Worm (Caenorhabditis elegans) whole organism, L1 larva: ENCODE results near the gene str-143.
A peak's percentile ranks its signal among the peaks of the same experiment; 100 is the strongest.

Source experiments
- aha-1 ChIP-seq: fragments of 150-350 bp; optimal IDR thresholded peaks from 2 replicates; lab custom pipeline; 2014; ENCODE audit warnings: missing biosample characterization, missing genetic modification characterization
- aly-2 ChIP-seq: fragments of 150-350 bp; optimal IDR thresholded peaks from 2 replicates; lab custom pipeline; 2014; ENCODE audit warnings: missing biosample characterization, missing genetic modification characterization
- ceh-82 ChIP-seq, 3 experiments: fragments of 150-350 bp in 1 of 3; sonication (generic microtip) in 2 of 3; optimal IDR thresholded peaks; 2 replicates each; lab custom pipeline; 2014 to 2017; ENCODE audit warnings: missing biosample characterization in 3 of 3, missing genetic modification characterization in 3 of 3
- ceh-88 ChIP-seq: fragments of 200-800 bp; sonication (Bioruptor generic); IDR thresholded peaks from 2 replicates; pipeline ENCODE4 v1.3.6; 2022; ENCODE audit warnings: missing genetic modification characterization, missing compliant biosample characterization
- ceh-90 ChIP-seq: sonication (generic microtip); optimal IDR thresholded peaks from 2 replicates; lab custom pipeline; 2016; ENCODE audit warnings: missing genetic modification characterization, missing compliant biosample characterization
- dpl-1 ChIP-seq, 3 experiments: fragments of 150-350 bp in 2 of 3; sonication (generic microtip) in 1 of 3; optimal IDR thresholded peaks; 2 replicates each; lab custom pipeline; 2014 to 2017; ENCODE audit warnings: missing biosample characterization in 3 of 3, missing genetic modification characterization in 3 of 3, missing genetic modification reagents in 3 of 3
- efl-1 ChIP-seq, 4 experiments: fragments of 150-350 bp; optimal IDR thresholded peaks in 3 of 4; peaks in 1 of 4; 1 replicate in 1 of 4; 2 replicates in 3 of 4; lab custom pipeline; 2014; ENCODE audit warnings: missing biosample characterization in 2 of 4, missing genetic modification characterization in 2 of 4, missing genetic modification reagents in 2 of 4
- elt-2 ChIP-seq: sonication (generic microtip); optimal IDR thresholded peaks from 2 replicates; lab custom pipeline; 2016; ENCODE audit warnings: missing genetic modification characterization, mild to moderate bottlenecking, inconsistent platforms, missing compliant biosample characterization, missing genetic modification reagents
- fkh-10 ChIP-seq: sonication (generic microtip); optimal IDR thresholded peaks from 2 replicates; lab custom pipeline; 2017; ENCODE audit warnings: missing biosample characterization, missing genetic modification reagents, missing genetic modification characterization
- hlh-17 ChIP-seq: fragments of 200-800 bp; sonication (Bioruptor generic); optimal IDR thresholded peaks from 2 replicates; lab custom pipeline; 2018; ENCODE audit warnings: missing genetic modification characterization, mild to moderate bottlenecking, missing compliant biosample characterization, moderate library complexity, borderline replicate concordance
- hpl-2 ChIP-seq: fragments of 150-350 bp; optimal IDR thresholded peaks from 2 replicates; lab custom pipeline; 2014; ENCODE audit warnings: missing biosample characterization, missing genetic modification reagents, missing genetic modification characterization
- irx-1 ChIP-seq: sonication (generic microtip); optimal IDR thresholded peaks from 2 replicates; lab custom pipeline; 2016; ENCODE audit warnings: missing genetic modification characterization, missing compliant biosample characterization
- lin-13 ChIP-seq: fragments of 150-350 bp; optimal IDR thresholded peaks from 2 replicates; lab custom pipeline; 2014; ENCODE audit warnings: missing biosample characterization, missing genetic modification reagents, missing genetic modification characterization
- lin-35 ChIP-seq, 2 experiments: fragments of 150-350 bp; optimal IDR thresholded peaks; 2 replicates each; lab custom pipeline; 2014; ENCODE audit warnings: missing biosample characterization in 2 of 2, missing genetic modification characterization in 2 of 2, missing genetic modification reagents in 2 of 2
- mef-2 ChIP-seq: fragments of 150-350 bp; optimal IDR thresholded peaks from 2 replicates; lab custom pipeline; 2014; ENCODE audit warnings: missing biosample characterization, missing genetic modification characterization
- nhr-19 ChIP-seq: fragments of 200-800 bp; sonication (Bioruptor generic); conservative IDR thresholded peaks from 2 replicates; pipeline ENCODE4 v1.3.6; 2022; ENCODE audit warnings: missing genetic modification characterization, missing compliant biosample characterization
- nhr-20 ChIP-seq: sonication (generic microtip); optimal IDR thresholded peaks from 2 replicates; lab custom pipeline; 2016; ENCODE audit warnings: mild to moderate bottlenecking, missing genetic modification characterization, missing compliant biosample characterization
- nhr-71 ChIP-seq: sonication (generic microtip); optimal IDR thresholded peaks from 2 replicates; lab custom pipeline; 2016; ENCODE audit warnings: mild to moderate bottlenecking, missing genetic modification characterization, moderate library complexity, missing compliant biosample characterization
- nhr-77 ChIP-seq: fragments of 150-350 bp; optimal IDR thresholded peaks from 2 replicates; lab custom pipeline; 2014; ENCODE audit warnings: missing biosample characterization, missing genetic modification characterization
- nhr-84 ChIP-seq: sonication (generic microtip); optimal IDR thresholded peaks from 2 replicates; lab custom pipeline; 2017; ENCODE audit warnings: missing biosample characterization, missing genetic modification characterization
- nhr-85 ChIP-seq: sonication (generic microtip); peaks from one replicate; lab custom pipeline; 2016; ENCODE audit warnings: missing genetic modification characterization, inconsistent platforms, missing compliant biosample characterization
- nhr-90 ChIP-seq: sonication (generic microtip); optimal IDR thresholded peaks from 2 replicates; lab custom pipeline; 2016; ENCODE audit warnings: mild to moderate bottlenecking, missing genetic modification characterization, missing compliant biosample characterization; ENCODE audit not compliant: poor library complexity
- rnt-1 ChIP-seq: sonication (generic microtip); optimal IDR thresholded peaks from 2 replicates; lab custom pipeline; 2016; ENCODE audit warnings: mild to moderate bottlenecking, missing genetic modification characterization, moderate library complexity, missing compliant biosample characterization
- skn-1 ChIP-seq: fragments of 150-350 bp; optimal IDR thresholded peaks from 2 replicates; lab custom pipeline; 2014; ENCODE audit warnings: missing biosample characterization, missing genetic modification characterization
- snu-23 ChIP-seq: sonication (generic microtip); optimal IDR thresholded peaks from 2 replicates; lab custom pipeline; 2016; ENCODE audit warnings: missing genetic modification characterization, missing compliant biosample characterization
- sox-4 ChIP-seq: sonication (generic microtip); optimal IDR thresholded peaks from 2 replicates; lab custom pipeline; 2016; ENCODE audit warnings: missing genetic modification characterization, missing compliant biosample characterization
- swsn-7 ChIP-seq: sonication (generic microtip); optimal IDR thresholded peaks from 2 replicates; lab custom pipeline; 2016; ENCODE audit warnings: missing genetic modification characterization, missing compliant biosample characterization
- tbx-2 ChIP-seq: sonication (generic microtip); optimal IDR thresholded peaks from 2 replicates; lab custom pipeline; 2016; ENCODE audit warnings: missing genetic modification characterization, missing compliant biosample characterization
- unc-130 ChIP-seq: fragments of 150-350 bp; optimal IDR thresholded peaks from 2 replicates; lab custom pipeline; 2017; ENCODE audit warnings: missing biosample characterization, missing genetic modification characterization, inconsistent platforms
- unc-62 ChIP-seq: fragments of 150-350 bp; optimal IDR thresholded peaks from 2 replicates; lab custom pipeline; 2014; ENCODE audit warnings: missing biosample characterization, missing genetic modification reagents, missing genetic modification characterization
- unc-98 ChIP-seq: fragments of 200-800 bp; sonication (Bioruptor generic); IDR thresholded peaks from 2 replicates; pipeline ENCODE4 v1.3.6; 2022; ENCODE audit warnings: missing genetic modification characterization, missing compliant biosample characterization
- ztf-11 ChIP-seq, 2 experiments: sonication (generic microtip); optimal IDR thresholded peaks; 2 replicates each; lab custom pipeline; 2016 to 2017; ENCODE audit warnings: missing genetic modification characterization in 2 of 2, missing biosample characterization in 1 of 2, missing compliant biosample characterization in 1 of 2
- ztf-4 ChIP-seq: fragments of 150-350 bp; optimal IDR thresholded peaks from 2 replicates; lab custom pipeline; 2014; ENCODE audit warnings: missing biosample characterization, missing genetic modification characterization

Gene str-143

DNA sequence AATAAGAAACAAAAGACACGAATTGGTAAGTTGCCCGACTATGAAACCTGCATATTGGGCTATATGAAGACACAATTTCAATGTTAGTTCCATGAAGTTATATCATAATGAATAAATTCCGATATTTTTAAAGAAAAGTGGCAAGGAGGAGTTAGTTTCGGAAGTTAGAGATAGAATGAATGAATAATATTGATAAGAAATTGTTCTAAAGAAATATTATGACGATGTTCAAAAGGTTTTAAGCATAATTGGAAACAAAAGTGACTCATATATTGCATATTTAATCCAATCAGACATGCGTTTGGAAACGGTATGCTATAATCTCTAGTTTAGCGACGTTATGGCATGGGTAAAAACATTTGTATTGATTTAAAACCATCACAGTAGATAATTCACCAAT is at the start of gene str-143:
Gene str-143 (minus strand): TSS at position 101 of the 400 bp plus-strand sequence.
- TF ChIP-seq elt-2 (tag; lab: Kevin White, UChicago), result no peak
- TF ChIP-seq lin-35 (GFP tag; optimal IDR thresholded peaks at IDR 0.05; lab: Kevin White, UChicago), result no peak
- TF ChIP-seq hlh-17 (GFP tag; lab: Kevin White, UChicago), result no peak
- no peak for TF ChIP-seq lin-13
- TF ChIP-seq fkh-10, result no peak
- TF ChIP-seq tbx-2 (tag; lab: Kevin White, UChicago), result no peak
- no peak for TF ChIP-seq ztf-11 (tag; optimal IDR thresholded peaks at IDR 0.05; lab: Kevin White, UChicago)
- TF ChIP-seq nhr-20 (tag; lab: Kevin White, UChicago), result no peak
- TF ChIP-seq snu-23 (GFP tag; lab: Kevin White, UChicago), result no peak

DNA sequence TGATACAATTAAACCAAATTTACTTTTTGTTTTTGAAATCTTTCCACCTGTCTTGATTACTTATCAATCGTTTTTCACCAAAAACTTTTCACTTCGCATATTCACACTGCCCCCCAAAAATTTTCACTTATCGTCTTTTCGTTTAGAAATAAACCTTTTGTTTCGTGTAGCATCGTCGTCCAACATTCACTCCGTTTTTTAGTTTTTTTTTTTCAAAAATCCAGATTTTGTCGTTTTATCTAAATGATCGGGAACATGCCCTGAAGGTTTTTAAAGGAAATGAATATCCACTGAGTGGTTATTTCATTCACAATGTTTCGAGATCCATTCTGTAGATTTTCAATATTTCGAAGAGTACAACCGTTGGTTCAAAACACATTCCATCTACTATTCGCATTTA is 48.4 kb upstream of the str-143 start, which contains the start of gene D1014.7:
Gene D1014.7 (plus strand): TSS at position 301 of the 400 bp plus-strand sequence.
- TF ChIP-seq nhr-85 (tag; lab: Kevin White, UChicago), result no peak
- TF ChIP-seq unc-130 (tag; lab: Kevin White, UChicago), result no peak
- TF ChIP-seq ztf-4, result no peak
- no peak for TF ChIP-seq dpl-1 (GFP tag; optimal IDR thresholded peaks at IDR 0.05; lab: Kevin White, UChicago)
- TF ChIP-seq swsn-7 (tag; lab: Kevin White, UChicago), result no peak
- TF ChIP-seq ceh-88 (GFP tag; lab: Robert Waterston, UW), result no peak
- TF ChIP-seq nhr-84 (tag; lab: Kevin White, UChicago), result no peak
- TF ChIP-seq aly-2 (tag; lab: Kevin White, UChicago), result no peak
- TF ChIP-seq ceh-90 (tag; lab: Kevin White, UChicago), result no peak
- no peak for TF ChIP-seq rnt-1 (tag; lab: Kevin White, UChicago)
- no peak for TF ChIP-seq nhr-20 (tag; lab: Kevin White, UChicago)
- TF ChIP-seq unc-62 (GFP tag; lab: Kevin White, UChicago), result no peak
- TF ChIP-seq unc-98 (GFP tag; lab: Robert Waterston, UW), result no peak
- TF ChIP-seq aha-1 (tag; lab: Kevin White, UChicago), result no peak
- no peak for TF ChIP-seq nhr-19
- no peak for TF ChIP-seq irx-1 (tag; lab: Kevin White, UChicago)
- TF ChIP-seq ceh-82 (tag; optimal IDR thresholded peaks at IDR 0.05; lab: Kevin White, UChicago), result no peak
- TF ChIP-seq nhr-90 (tag; lab: Kevin White, UChicago), result no peak
- no peak for TF ChIP-seq tbx-2 (tag; lab: Kevin White, UChicago)
- TF ChIP-seq skn-1 (tag; lab: Kevin White, UChicago), result no peak

DNA sequence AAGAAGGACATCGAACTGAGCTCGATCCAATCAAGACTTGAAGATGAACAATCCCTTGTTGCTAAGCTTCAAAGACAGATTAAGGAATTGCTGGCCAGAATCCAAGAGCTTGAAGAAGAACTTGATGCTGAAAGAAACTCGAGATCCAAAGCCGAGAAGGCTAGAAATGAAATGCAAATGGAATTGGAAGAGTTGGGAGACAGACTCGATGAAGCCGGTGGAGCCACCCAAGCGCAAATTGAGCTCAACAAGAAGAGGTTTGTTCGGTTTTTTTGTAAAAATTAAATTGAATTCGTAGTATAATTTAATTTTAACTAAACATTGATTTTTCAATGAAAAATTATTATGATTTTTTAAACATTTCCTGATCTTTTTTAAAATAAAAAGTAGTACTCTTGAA is 45.0 kb upstream of the str-143 start:
- TF ChIP-seq rnt-1 (tag; lab: Kevin White, UChicago) (no peak), hpl-2 (GFP tag; lab: Kevin White, UChicago) (no peak)

DNA sequence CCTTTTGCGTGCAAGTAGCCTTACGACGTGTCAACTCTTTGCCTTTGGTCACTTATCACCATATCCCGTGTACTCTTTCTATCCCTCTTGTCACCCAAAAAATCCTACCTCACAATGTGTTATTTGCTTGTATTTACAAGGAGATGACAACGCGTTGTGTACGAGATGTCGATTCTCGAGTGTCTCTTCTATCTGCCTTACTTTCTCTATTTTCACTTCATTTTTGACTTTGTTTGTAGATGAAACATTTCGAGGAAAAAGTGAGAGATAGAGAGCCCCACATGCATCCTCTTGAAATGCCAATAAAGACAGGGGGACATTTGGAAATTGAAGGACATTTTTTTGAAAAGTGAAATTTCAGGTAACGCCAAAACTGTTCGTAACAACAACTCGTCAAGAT is 41.3 kb upstream of the str-143 start:
- peak; percentile 34 for TF ChIP-seq tbx-2 (tag; lab: Kevin White, UChicago)
- TF ChIP-seq nhr-77 (tag; lab: Kevin White, UChicago), result peak; percentile 74
- no peak for TF ChIP-seq rnt-1 (tag; lab: Kevin White, UChicago)
- no peak for TF ChIP-seq unc-130 (tag; lab: Kevin White, UChicago)

DNA sequence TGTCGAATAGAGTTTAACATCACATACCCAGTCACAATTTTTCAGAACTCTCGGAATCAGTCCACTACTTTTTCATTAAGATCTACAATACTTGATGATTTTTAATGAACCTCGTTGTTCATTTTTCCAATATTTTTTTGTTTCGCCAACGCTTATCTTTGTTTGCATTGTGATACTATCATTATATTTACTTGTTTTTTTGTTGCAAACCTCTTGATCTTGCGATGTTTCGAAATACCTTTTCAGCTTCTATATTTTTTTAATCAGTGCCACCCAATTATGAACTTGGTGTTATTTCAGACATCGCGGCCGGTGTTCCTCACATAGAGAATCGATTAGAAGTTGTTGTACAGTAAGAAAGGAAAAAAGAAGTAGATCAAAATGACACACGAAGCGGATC is 39.1 kb upstream of the str-143 start, which contains the start of gene myo-5:
Gene myo-5 (plus strand): TSS at position 301 of the 400 bp plus-strand sequence.
- no peak for TF ChIP-seq efl-1 (optimal IDR thresholded peaks at IDR 0.05; lab: Kevin White, UChicago)
- TF ChIP-seq efl-1 (GFP tag; optimal IDR thresholded peaks at IDR 0.05 in 1 of 2; lab: Kevin White, UChicago), result peak in 1 of 2 experiments; percentile 15
- no peak for TF ChIP-seq rnt-1 (tag; lab: Kevin White, UChicago)
- TF ChIP-seq sox-4 (tag; lab: Kevin White, UChicago), result no peak
- no peak for TF ChIP-seq nhr-90 (tag; lab: Kevin White, UChicago)
- TF ChIP-seq mef-2 (tag; lab: Kevin White, UChicago), result no peak
- no peak for TF ChIP-seq nhr-71 (tag; lab: Kevin White, UChicago)
